Fruit fly (Drosophila melanogaster) whole organism, embryonic: ENCODE data around the gene CG15429.

Experiments used
- ATbp ChIP-seq: fragments of 200-800 bp; sonication (Bioruptor generic); optimal IDR thresholded peaks from 2 replicates; lab custom pipeline; 2017; ENCODE audit warnings: missing biosample characterization, mild to moderate bottlenecking, missing genetic modification characterization, missing genetic modification reagents
- CG10321 ChIP-seq: fragments of 200-800 bp; sonication (Bioruptor generic); IDR thresholded peaks from 2 replicates; pipeline ENCODE4 v1.3.6; 2022; ENCODE audit warnings: missing biosample characterization, missing genetic modification characterization
- CG12104 ChIP-seq: fragments of 200-800 bp; sonication (Bioruptor generic); optimal IDR thresholded peaks from 3 replicates; lab custom pipeline; 2016; ENCODE audit warnings: missing biosample characterization, missing genetic modification characterization
- CG12155 ChIP-seq: fragments of 200-800 bp; sonication (Bioruptor generic); optimal IDR thresholded peaks from 3 replicates; lab custom pipeline; 2016; ENCODE audit warnings: missing biosample characterization, missing genetic modification characterization
- CG1233 ChIP-seq: fragments of 200-800 bp; sonication (Bioruptor generic); optimal IDR thresholded peaks from 4 replicates; lab custom pipeline; 2018; ENCODE audit warnings: missing biosample characterization, mild to moderate bottlenecking, missing genetic modification characterization
- CG12659 ChIP-seq: fragments of 200-800 bp; sonication (Bioruptor generic); optimal IDR thresholded peaks from 3 replicates; lab custom pipeline; 2017; ENCODE audit warnings: mild to moderate bottlenecking, missing biosample characterization, missing genetic modification reagents, missing genetic modification characterization
- CG14965 ChIP-seq: fragments of 200-800 bp; sonication (Bioruptor generic); optimal IDR thresholded peaks from 2 replicates; lab custom pipeline; 2016; ENCODE audit warnings: missing biosample characterization, missing genetic modification characterization, borderline replicate concordance
- CG15073 ChIP-seq: fragments of 200-800 bp; sonication (Bioruptor generic); optimal IDR thresholded peaks from 2 replicates; lab custom pipeline; 2016; ENCODE audit warnings: missing biosample characterization, missing genetic modification characterization
- CG1529 ChIP-seq: fragments of 200-800 bp; sonication (Bioruptor generic); optimal IDR thresholded peaks from 3 replicates; lab custom pipeline; 2018; ENCODE audit warnings: missing biosample characterization, missing genetic modification characterization
- CG15514 ChIP-seq: fragments of 200-800 bp; sonication (Bioruptor generic); optimal IDR thresholded peaks from 3 replicates; lab custom pipeline; 2017; ENCODE audit warnings: missing biosample characterization, missing genetic modification characterization, mild to moderate bottlenecking, moderate library complexity, missing genetic modification reagents
- CG15696 ChIP-seq: fragments of 200-800 bp; sonication (Bioruptor generic); optimal IDR thresholded peaks from 2 replicates; lab custom pipeline; 2019; ENCODE audit warnings: missing biosample characterization, mild to moderate bottlenecking, missing genetic modification characterization, moderate library complexity
- CG18619 ChIP-seq: fragments of 200-800 bp; sonication (Bioruptor generic); optimal IDR thresholded peaks from 3 replicates; lab custom pipeline; 2017; ENCODE audit warnings: missing biosample characterization, mild to moderate bottlenecking, missing genetic modification characterization
- CG2199 ChIP-seq: fragments of 200-800 bp; sonication (Bioruptor generic); IDR thresholded peaks from 3 replicates; pipeline ENCODE4 v1.3.6; 2022; ENCODE audit warnings: missing biosample characterization, missing genetic modification characterization
- CG4282 ChIP-seq: fragments of 200-800 bp; sonication (Bioruptor generic); optimal IDR thresholded peaks from 2 replicates; lab custom pipeline; 2016; ENCODE audit warnings: missing biosample characterization, missing genetic modification characterization
- CG4707 ChIP-seq: fragments of 200-800 bp; sonication (Bioruptor generic); optimal IDR thresholded peaks from 2 replicates; lab custom pipeline; 2018; ENCODE audit warnings: missing biosample characterization, mild to moderate bottlenecking, missing genetic modification characterization, moderate library complexity
- CG4820 ChIP-seq: fragments of 200-800 bp; sonication (Bioruptor generic); optimal IDR thresholded peaks from 3 replicates; lab custom pipeline; 2016; ENCODE audit warnings: missing biosample characterization, missing genetic modification characterization
- CG6254 ChIP-seq: fragments of 200-800 bp; sonication (Bioruptor generic); optimal IDR thresholded peaks from 3 replicates; lab custom pipeline; 2017; ENCODE audit warnings: mild to moderate bottlenecking, missing biosample characterization, missing genetic modification reagents, missing genetic modification characterization
- CG6272 ChIP-seq: fragments of 200-800 bp; sonication (Bioruptor generic); IDR thresholded peaks from 2 replicates; pipeline ENCODE4 v1.3.6; 2022; ENCODE audit warnings: missing biosample characterization, missing genetic modification characterization
- CoRest ChIP-seq: fragments of 200-800 bp; sonication (Bioruptor generic); optimal IDR thresholded peaks from 3 replicates; lab custom pipeline; 2018; ENCODE audit warnings: missing biosample characterization, mild to moderate bottlenecking, missing genetic modification characterization, moderate library complexity
- D19A ChIP-seq: fragments of 200-800 bp; optimal IDR thresholded peaks from 3 replicates; lab custom pipeline; 2019; ENCODE audit warnings: missing biosample characterization, mild to moderate bottlenecking, missing genetic modification characterization, moderate library complexity
- HmgD ChIP-seq: fragments of 200-800 bp; sonication (Bioruptor generic); optimal IDR thresholded peaks from 3 replicates; lab custom pipeline; 2016; ENCODE audit warnings: missing biosample characterization, missing genetic modification characterization
- Max ChIP-seq: fragments of 200-800 bp; sonication (Bioruptor generic); optimal IDR thresholded peaks from 2 replicates; lab custom pipeline; 2016; ENCODE audit warnings: missing biosample characterization, mild to moderate bottlenecking, missing genetic modification characterization
- Meics ChIP-seq: fragments of 200-800 bp; sonication (Bioruptor generic); optimal IDR thresholded peaks from 2 replicates; lab custom pipeline; 2017; ENCODE audit warnings: missing biosample characterization, mild to moderate bottlenecking, missing genetic modification characterization
- Sox102F ChIP-seq: fragments of 200-800 bp; sonication (Bioruptor generic); optimal IDR thresholded peaks from 2 replicates; lab custom pipeline; 2018; ENCODE audit warnings: missing biosample characterization, mild to moderate bottlenecking, missing genetic modification characterization, moderate library complexity
- Xrp1 ChIP-seq: fragments of 200-800 bp; sonication (Bioruptor generic); IDR thresholded peaks from 2 replicates; pipeline ENCODE4 v1.3.6; 2022; ENCODE audit warnings: missing biosample characterization, missing genetic modification characterization
- cato ChIP-seq: fragments of 200-800 bp; sonication (Bioruptor generic); optimal IDR thresholded peaks from 2 replicates; lab custom pipeline; 2016; ENCODE audit warnings: missing biosample characterization, missing genetic modification characterization, borderline replicate concordance
- chif ChIP-seq, 2 experiments: fragments of 200-800 bp; sonication (Bioruptor generic); optimal IDR thresholded peaks; 3 replicates each; lab custom pipeline; 2016; ENCODE audit warnings: missing biosample characterization in 2 of 2, missing genetic modification characterization in 2 of 2
- crp ChIP-seq, 2 experiments: fragments of 200-800 bp; sonication (Bioruptor generic); optimal IDR thresholded peaks; 2 replicates in 1 of 2; 3 replicates in 1 of 2; lab custom pipeline; 2017; ENCODE audit warnings: missing biosample characterization in 2 of 2, missing genetic modification characterization in 2 of 2, mild to moderate bottlenecking in 1 of 2, moderate library complexity in 1 of 2
- dmrt99B ChIP-seq: fragments of 200-800 bp; sonication (Bioruptor generic); optimal IDR thresholded peaks from 2 replicates; lab custom pipeline; 2018; ENCODE audit warnings: missing biosample characterization, mild to moderate bottlenecking, missing genetic modification characterization, moderate library complexity
- emc ChIP-seq: fragments of 200-800 bp; sonication (Bioruptor generic); optimal IDR thresholded peaks from 2 replicates; lab custom pipeline; 2016; ENCODE audit warnings: missing biosample characterization, missing genetic modification characterization
- eve ChIP-seq, 2 experiments: fragments of >200 bp; optimal IDR thresholded peaks; 2 replicates each; lab custom pipeline; 2017; ENCODE audit warnings: missing biosample characterization in 2 of 2, missing genetic modification characterization in 2 of 2
- gem ChIP-seq: fragments of 200-800 bp; sonication (Bioruptor generic); optimal IDR thresholded peaks from 2 replicates; lab custom pipeline; 2019; ENCODE audit warnings: missing biosample characterization, mild to moderate bottlenecking, missing genetic modification characterization, moderate library complexity
- gfzf ChIP-seq: fragments of 200-800 bp; sonication (Bioruptor generic); optimal IDR thresholded peaks from 2 replicates; lab custom pipeline; 2016; ENCODE audit warnings: missing biosample characterization, mild to moderate bottlenecking, missing genetic modification characterization, moderate library complexity
- grn ChIP-seq: fragments of 200-800 bp; sonication (Bioruptor generic); optimal IDR thresholded peaks from 3 replicates; lab custom pipeline; 2017; ENCODE audit warnings: missing biosample characterization, missing genetic modification characterization
- gsb-n ChIP-seq: fragments of 200-800 bp; sonication (Bioruptor generic); optimal IDR thresholded peaks from 3 replicates; lab custom pipeline; 2018; ENCODE audit warnings: missing biosample characterization, mild to moderate bottlenecking, missing genetic modification characterization
- hb ChIP-seq: fragments of 200-800 bp; sonication (Bioruptor generic); IDR thresholded peaks from 3 replicates; pipeline ENCODE4 v1.3.6; 2022; ENCODE audit warnings: missing biosample characterization, missing genetic modification characterization; ENCODE audit not compliant: partially characterized antibody
- jing ChIP-seq: fragments of 200-800 bp; sonication (Bioruptor generic); optimal IDR thresholded peaks from 2 replicates; lab custom pipeline; 2018; ENCODE audit warnings: missing biosample characterization, mild to moderate bottlenecking, missing genetic modification characterization
- lmd ChIP-seq: fragments of 200-800 bp; sonication (Bioruptor generic); IDR thresholded peaks from 2 replicates; pipeline ENCODE4 v1.3.6; 2022; ENCODE audit warnings: missing biosample characterization, missing genetic modification characterization
- onecut ChIP-seq: fragments of 200-800 bp; sonication (Bioruptor generic); IDR thresholded peaks from 2 replicates; pipeline ENCODE4 v1.3.6; 2022; ENCODE audit warnings: missing biosample characterization, missing genetic modification characterization
- org-1 ChIP-seq: fragments of 200-800 bp; sonication (Bioruptor generic); optimal IDR thresholded peaks from 2 replicates; lab custom pipeline; 2017; ENCODE audit warnings: missing biosample characterization, missing genetic modification characterization
- pan ChIP-seq, 4 experiments: fragments of >200 bp in 3 of 4; fragments of 200-800 bp in 1 of 4; sonication (Bioruptor generic) in 1 of 4; optimal IDR thresholded peaks in 3 of 4; IDR thresholded peaks in 1 of 4; 2 replicates each; pipeline versions ENCODE4 v1.3.6 to Lab custom; 2017 to 2022; ENCODE audit warnings: missing biosample characterization in 2 of 4, missing genetic modification characterization in 2 of 4, mixed read lengths in 1 of 4
- pfk ChIP-seq: fragments of 200-800 bp; sonication (Bioruptor generic); optimal IDR thresholded peaks from 2 replicates; lab custom pipeline; 2018; ENCODE audit warnings: missing biosample characterization, mild to moderate bottlenecking, missing genetic modification characterization, moderate library complexity
- pros ChIP-seq: fragments of 200-800 bp; sonication (Bioruptor generic); optimal IDR thresholded peaks from 3 replicates; lab custom pipeline; 2019; ENCODE audit warnings: missing biosample characterization, mild to moderate bottlenecking, missing genetic modification characterization, moderate library complexity
- sisA ChIP-seq: fragments of 200-800 bp; sonication (Bioruptor generic); IDR thresholded peaks from 2 replicates; pipeline ENCODE4 v1.3.6; 2022; ENCODE audit warnings: missing biosample characterization, missing genetic modification characterization
- sr ChIP-seq: fragments of 200-800 bp; sonication (Bioruptor generic); IDR thresholded peaks from 3 replicates; pipeline ENCODE4 v1.3.6; 2022; ENCODE audit warnings: missing biosample characterization, missing genetic modification characterization
- tgo ChIP-seq: fragments of 200-800 bp; sonication (Bioruptor generic); IDR thresholded peaks from 3 replicates; pipeline ENCODE4 v1.3.6; 2022; ENCODE audit warnings: missing biosample characterization, missing genetic modification characterization
- wek ChIP-seq: fragments of 200-800 bp; sonication (Bioruptor generic); optimal IDR thresholded peaks from 3 replicates; lab custom pipeline; 2018; ENCODE audit warnings: missing biosample characterization, mild to moderate bottlenecking, missing genetic modification characterization, moderate library complexity
- zfh1 ChIP-seq: fragments of 200-800 bp; sonication (Bioruptor generic); IDR thresholded peaks from 3 replicates; pipeline ENCODE4 v1.3.6; 2022; ENCODE audit warnings: missing biosample characterization, missing genetic modification characterization

CG15429 gene

DNA sequence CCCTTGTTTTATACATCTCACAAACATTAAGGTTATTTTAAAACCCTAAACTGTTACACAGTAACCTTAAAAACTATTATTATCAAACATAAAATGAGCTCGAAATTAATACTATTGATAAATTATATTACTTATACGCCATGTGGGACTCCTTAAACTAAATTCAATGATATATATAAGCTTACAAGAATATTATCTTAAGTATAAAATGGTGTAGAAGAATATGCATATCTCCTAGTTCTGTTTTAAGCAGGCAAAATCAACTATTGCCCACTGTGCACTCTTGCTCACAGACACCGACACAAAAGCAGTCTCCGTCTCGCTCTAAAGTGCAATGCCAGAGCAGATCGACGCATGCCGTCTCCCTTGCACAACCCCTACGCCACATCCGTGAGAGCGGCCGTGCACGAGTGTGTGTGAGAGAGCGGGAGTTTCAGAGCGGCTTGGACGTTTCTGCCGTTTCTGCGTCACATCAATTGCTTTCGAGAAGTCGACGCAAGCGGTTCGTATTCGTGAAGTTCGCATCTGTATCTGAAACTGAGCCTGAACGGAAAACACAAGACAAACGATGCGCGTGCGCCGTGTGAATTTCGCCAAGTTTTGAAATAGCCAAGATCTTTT, 18.9 kb downstream of the CG15429 start (continued):
- TF ChIP-seq CG12659 (peak; percentile 40), HmgD (GFP tag; lab: Kevin White, UChicago) (peak; percentile 33), CG12104 (GFP tag; lab: Kevin White, UChicago) (peak; percentile 28), CoRest (peak; percentile 81), CG15514 (GFP tag; lab: Kevin White, UChicago) (peak; percentile 15), Sox102F (peak; percentile 53), ATbp (GFP tag; lab: Kevin White, UChicago) (peak; percentile 39), tgo (GFP tag; lab: Robert Waterston, UW) (peak; percentile 38; the same call in 2 of the 3 replicates), sisA (GFP tag; lab: Robert Waterston, UW) (peak; percentile 31; the same call in 1 of the 2 replicates), Xrp1 (GFP tag; lab: Robert Waterston, UW) (peak; percentile 64), org-1 (GFP tag; lab: Kevin White, UChicago) (peak; percentile 50), gem (tag; lab: Kevin White, UChicago) (peak; percentile 88), eve (GFP tag; optimal IDR thresholded peaks at IDR 0.05; lab: Kevin White, UChicago) (peak in 1 of 2 experiments; percentile 73), CG4282 (GFP tag; lab: Kevin White, UChicago) (peak; percentile 60), Meics (GFP tag; lab: Kevin White, UChicago) (peak; percentile 28), onecut (GFP tag; lab: Robert Waterston, UW) (peak; percentile 48; the same call in 1 of the 2 replicates), gfzf (GFP tag; lab: Kevin White, UChicago) (no peak), CG10321 (GFP tag; lab: Robert Waterston, UW) (peak; percentile 81), CG1233 (peak; percentile 51), CG15696 (peak; percentile 92), CG1529 (peak; percentile 67), jing (no peak), CG6254 (GFP tag; lab: Kevin White, UChicago) (peak; percentile 14), CG4707 (peak; percentile 99), sr (GFP tag; lab: Robert Waterston, UW) (peak; percentile 60; the same call in 2 of the 3 replicates), dmrt99B (peak; percentile 75), grn (GFP tag; lab: Kevin White, UChicago) (no peak), Max (GFP tag; lab: Kevin White, UChicago) (peak; percentile 13), pfk (GFP tag; lab: Kevin White, UChicago) (no peak), D19A (tag; lab: Kevin White, UChicago) (peak; percentile 82), crp (GFP tag; optimal IDR thresholded peaks at IDR 0.05; lab: Kevin White, UChicago) (no peak), zfh1 (GFP tag; lab: Robert Waterston, UW) (peak; percentile 18; the same call in 1 of the 3 replicates), CG6272 (GFP tag; lab: Robert Waterston, UW) (no peak), CG14965 (GFP tag; lab: Kevin White, UChicago) (no peak), lmd (GFP tag; lab: Robert Waterston, UW) (peak; percentile 47; the same call in 1 of the 2 replicates), CG18619 (peak; percentile 46), emc (GFP tag; lab: Kevin White, UChicago) (no peak), hb (GFP tag; lab: Robert Waterston, UW) (peak; percentile 66; the same call in 1 of the 3 replicates), CG15073 (GFP tag; lab: Kevin White, UChicago) (no peak), CG4820 (peak; percentile 50), CG2199 (GFP tag; lab: Robert Waterston, UW) (peak; percentile 88; the same call in 2 of the 3 replicates), pan (optimal IDR thresholded peaks at IDR 0.05; lab: Kevin White, UChicago) (no peak), pan (GFP tag; optimal IDR thresholded peaks at IDR 0.05 in 1 of 2, IDR thresholded peaks at IDR 0.05 in 1 of 2) (peak in 1 of 2 experiments; percentile 58), chif (GFP tag; optimal IDR thresholded peaks at IDR 0.05; lab: Kevin White, UChicago) (peak in 1 of 2 experiments; percentile 20), CG12155 (GFP tag; lab: Kevin White, UChicago) (peak; percentile 7), pros (GFP tag; lab: Kevin White, UChicago) (peak; percentile 77), gsb-n (peak; percentile 71), wek (GFP tag; lab: Kevin White, UChicago) (peak; percentile 10), cato (GFP tag; lab: Kevin White, UChicago) (peak; percentile 24)
